Worm (Caenorhabditis elegans) whole organism, L4 larva: ENCODE measurements around the gene R09A8.5.
A peak's percentile ranks its signal among the peaks of the same experiment; 100 is the strongest.

Experiments
- F10B5.3 ChIP-seq: sonication (generic microtip); optimal IDR thresholded peaks from 2 replicates; lab custom pipeline; 2016; ENCODE audit warnings: mild to moderate bottlenecking, missing genetic modification characterization, missing compliant biosample characterization
- F26F4.8 ChIP-seq: fragments of 200-800 bp; sonication (Bioruptor generic); conservative IDR thresholded peaks from 2 replicates; pipeline ENCODE4 v1.3.6; 2022; ENCODE audit warnings: missing genetic modification characterization, missing compliant biosample characterization
- F37D6.2 ChIP-seq: sonication (generic microtip); optimal IDR thresholded peaks from 2 replicates; lab custom pipeline; 2016; ENCODE audit warnings: mild to moderate bottlenecking, missing genetic modification characterization, missing compliant biosample characterization
- R02D3.7 ChIP-seq: fragments of 150-350 bp; sonication (generic microtip); optimal IDR thresholded peaks from 3 replicates; lab custom pipeline; 2014; ENCODE audit warnings: missing biosample characterization, missing genetic modification characterization
- T26A8.4 ChIP-seq: fragments of 200-800 bp; sonication (Bioruptor generic); IDR thresholded peaks from 2 replicates; pipeline ENCODE4 v1.3.6; 2022; ENCODE audit warnings: missing genetic modification characterization, missing compliant biosample characterization
- Y105C5A.15 ChIP-seq: fragments of 200-800 bp; sonication (Bioruptor generic); IDR thresholded peaks from 2 replicates; pipeline ENCODE4 v1.3.6; 2022; ENCODE audit warnings: missing genetic modification characterization, missing compliant biosample characterization
- Y48G9A.11 ChIP-seq: fragments of 200-800 bp; sonication (Bioruptor generic); IDR thresholded peaks from 2 replicates; pipeline ENCODE4 v1.3.6; 2022; ENCODE audit warnings: missing genetic modification reagents, missing genetic modification characterization, missing compliant biosample characterization
- Y5F2A.4 ChIP-seq: fragments of 200-800 bp; sonication (Bioruptor generic); optimal IDR thresholded peaks from 2 replicates; lab custom pipeline; 2018; ENCODE audit warnings: mild to moderate bottlenecking, missing genetic modification characterization, missing compliant biosample characterization
- ZK337.2 ChIP-seq: fragments of 200-800 bp; sonication (Bioruptor generic); IDR thresholded peaks from 2 replicates; pipeline ENCODE4 v1.3.6; 2022; ENCODE audit warnings: missing genetic modification reagents, missing genetic modification characterization, missing compliant biosample characterization
- aha-1 ChIP-seq: fragments of 150-350 bp; peaks from one replicate; lab custom pipeline; 2014; ENCODE audit warnings: missing biosample characterization, missing genetic modification characterization
- ama-1 ChIP-seq: fragments of 150-350 bp; optimal IDR thresholded peaks from 2 replicates; lab custom pipeline; 2014; ENCODE audit warnings: inconsistent platforms, mixed read lengths
- attf-4 ChIP-seq: sonication (generic microtip); optimal IDR thresholded peaks from 3 replicates; lab custom pipeline; 2017; ENCODE audit warnings: missing biosample characterization, missing genetic modification characterization
- ceh-28 ChIP-seq: fragments of 150-350 bp; optimal IDR thresholded peaks from 2 replicates; lab custom pipeline; 2014; ENCODE audit warnings: missing biosample characterization, missing genetic modification reagents, missing genetic modification characterization
- ceh-44 ChIP-seq: fragments of 200-800 bp; sonication (Bioruptor generic); IDR thresholded peaks from 2 replicates; pipeline ENCODE4 v1.3.6; 2022; ENCODE audit warnings: missing genetic modification reagents, missing genetic modification characterization, missing compliant biosample characterization
- ceh-82 ChIP-seq: sonication (generic microtip); optimal IDR thresholded peaks from 2 replicates; lab custom pipeline; 2017; ENCODE audit warnings: missing biosample characterization, missing genetic modification characterization
- ctbp-1 ChIP-seq: fragments of 200-800 bp; sonication (Bioruptor generic); IDR thresholded peaks from 2 replicates; pipeline ENCODE4 v1.3.6; 2022; ENCODE audit warnings: missing genetic modification reagents, missing genetic modification characterization, missing compliant biosample characterization
- daf-16 ChIP-seq, 3 experiments: sonication (generic microtip); optimal IDR thresholded peaks; 2 replicates each; lab custom pipeline; 2016 to 2017; ENCODE audit warnings: missing genetic modification characterization in 3 of 3, missing genetic modification reagents in 3 of 3, mild to moderate bottlenecking in 2 of 3, missing compliant biosample characterization in 2 of 3, missing biosample characterization in 1 of 3, moderate library complexity in 1 of 3
- daf-8 ChIP-seq: fragments of 200-800 bp; sonication (Bioruptor generic); IDR thresholded peaks from 2 replicates; pipeline ENCODE4 v1.3.6; 2022; ENCODE audit warnings: missing genetic modification characterization, missing compliant biosample characterization
- dmd-6 ChIP-seq: fragments of 200-800 bp; sonication (Bioruptor generic); IDR thresholded peaks from 2 replicates; pipeline ENCODE4 v1.3.6; 2022; ENCODE audit warnings: missing genetic modification reagents, missing genetic modification characterization, missing compliant biosample characterization
- dmd-8 ChIP-seq: fragments of 200-800 bp; sonication (Bioruptor generic); IDR thresholded peaks from 2 replicates; pipeline ENCODE4 v1.3.6; 2022; ENCODE audit warnings: missing genetic modification characterization, missing compliant biosample characterization
- duxl-1 ChIP-seq: sonication (generic microtip); optimal IDR thresholded peaks from 2 replicates; lab custom pipeline; 2016; ENCODE audit warnings: mild to moderate bottlenecking, missing genetic modification characterization, moderate library complexity, missing compliant biosample characterization; ENCODE audit not compliant: poor library complexity
- egl-27 ChIP-seq: sonication (generic microtip); optimal IDR thresholded peaks from 3 replicates; lab custom pipeline; 2017; ENCODE audit warnings: missing biosample characterization, missing genetic modification reagents, missing genetic modification characterization
- fkh-10 ChIP-seq: fragments of 150-350 bp; optimal IDR thresholded peaks from 2 replicates; lab custom pipeline; 2014; ENCODE audit warnings: missing biosample characterization, missing genetic modification reagents, missing genetic modification characterization
- gei-8 ChIP-seq: fragments of 200-800 bp; sonication (Bioruptor generic); optimal IDR thresholded peaks from 2 replicates; lab custom pipeline; 2018; ENCODE audit warnings: mild to moderate bottlenecking, missing genetic modification characterization, missing compliant biosample characterization
- hmg-1.1 ChIP-seq: fragments of 200-800 bp; sonication (Bioruptor generic); IDR thresholded peaks from 2 replicates; pipeline ENCODE4 v1.3.6; 2022; ENCODE audit warnings: missing genetic modification reagents, missing genetic modification characterization, missing compliant biosample characterization
- lim-7 ChIP-seq: fragments of 200-800 bp; sonication (Bioruptor generic); IDR thresholded peaks from 2 replicates; pipeline ENCODE4 v1.3.6; 2022; ENCODE audit warnings: missing genetic modification characterization, missing compliant biosample characterization
- lin-15B ChIP-seq: fragments of 150-350 bp; sonication (generic microtip); optimal IDR thresholded peaks from 3 replicates; lab custom pipeline; 2014; ENCODE audit warnings: missing biosample characterization, missing genetic modification characterization
- lin-38 ChIP-seq: fragments of 200-800 bp; sonication (Bioruptor generic); IDR thresholded peaks from 2 replicates; pipeline ENCODE4 v1.3.6; 2022; ENCODE audit warnings: missing genetic modification reagents, missing genetic modification characterization, missing compliant biosample characterization
- lin-39 ChIP-seq: fragments of 150-350 bp; optimal IDR thresholded peaks from 2 replicates; lab custom pipeline; 2014; ENCODE audit warnings: missing biosample characterization, missing genetic modification reagents, missing genetic modification characterization
- lir-3 ChIP-seq: sonication (generic microtip); optimal IDR thresholded peaks from 2 replicates; lab custom pipeline; 2016; ENCODE audit warnings: mild to moderate bottlenecking, missing genetic modification characterization, missing compliant biosample characterization
- lsy-2 ChIP-seq, 2 experiments: fragments of 150-350 bp in 1 of 2; sonication (generic microtip) in 1 of 2; optimal IDR thresholded peaks; 2 replicates each; lab custom pipeline; 2014 to 2017; ENCODE audit warnings: missing biosample characterization in 2 of 2, missing genetic modification characterization in 2 of 2
- mdl-1 ChIP-seq, 2 experiments: fragments of 150-350 bp in 1 of 2; sonication (generic microtip) in 1 of 2; optimal IDR thresholded peaks; 2 replicates each; lab custom pipeline; 2014 to 2017; ENCODE audit warnings: missing biosample characterization in 2 of 2, missing genetic modification characterization in 2 of 2
- mxl-3 ChIP-seq: fragments of 200-800 bp; sonication (Bioruptor generic); optimal IDR thresholded peaks from 2 replicates; lab custom pipeline; 2018; ENCODE audit warnings: mild to moderate bottlenecking, missing genetic modification characterization, missing compliant biosample characterization
- nhr-111 ChIP-seq: fragments of 200-800 bp; sonication (Bioruptor generic); optimal IDR thresholded peaks from 2 replicates; lab custom pipeline; 2018; ENCODE audit warnings: mild to moderate bottlenecking, missing genetic modification characterization, missing compliant biosample characterization
- nhr-237 ChIP-seq: sonication (generic microtip); optimal IDR thresholded peaks from 2 replicates; lab custom pipeline; 2017; ENCODE audit warnings: missing biosample characterization, missing genetic modification characterization
- nhr-28 ChIP-seq: fragments of 150-350 bp; optimal IDR thresholded peaks from 2 replicates; lab custom pipeline; 2014; ENCODE audit warnings: missing biosample characterization, missing genetic modification characterization
- nhr-48 ChIP-seq: sonication (generic microtip); optimal IDR thresholded peaks from 2 replicates; lab custom pipeline; 2016; ENCODE audit warnings: mild to moderate bottlenecking, missing genetic modification characterization, missing compliant biosample characterization
- nhr-76 ChIP-seq: fragments of 150-350 bp; optimal IDR thresholded peaks from 2 replicates; lab custom pipeline; 2014; ENCODE audit warnings: missing biosample characterization, missing genetic modification characterization
- nhr-77 ChIP-seq: fragments of 150-350 bp; optimal IDR thresholded peaks from 2 replicates; lab custom pipeline; 2014; ENCODE audit warnings: missing biosample characterization, missing genetic modification characterization
- rbr-2 ChIP-seq: sonication (generic microtip); optimal IDR thresholded peaks from 2 replicates; lab custom pipeline; 2016; ENCODE audit warnings: missing genotype, missing genetic modification characterization, missing compliant biosample characterization
- set-16 ChIP-seq: fragments of 200-800 bp; sonication (Bioruptor generic); IDR thresholded peaks from 2 replicates; pipeline ENCODE4 v1.3.6; 2022; ENCODE audit warnings: missing genetic modification reagents, missing genetic modification characterization, missing compliant biosample characterization
- snpc-1.2 ChIP-seq: fragments of 200-800 bp; sonication (Bioruptor generic); IDR thresholded peaks from 2 replicates; pipeline ENCODE4 v1.3.6; 2022; ENCODE audit warnings: missing genetic modification reagents, missing genetic modification characterization, missing compliant biosample characterization
- snpc-4 ChIP-seq: fragments of 150-350 bp; optimal IDR thresholded peaks from 2 replicates; lab custom pipeline; 2014; ENCODE audit warnings: missing biosample characterization, missing genetic modification characterization
- spr-3 ChIP-seq: fragments of 200-800 bp; sonication (Bioruptor generic); optimal IDR thresholded peaks from 2 replicates; lab custom pipeline; 2018; ENCODE audit warnings: mild to moderate bottlenecking, missing genetic modification characterization, missing compliant biosample characterization
- tag-97 ChIP-seq: fragments of 200-800 bp; sonication (Bioruptor generic); IDR thresholded peaks from 2 replicates; pipeline ENCODE4 v1.3.6; 2022; ENCODE audit warnings: missing genetic modification characterization, missing compliant biosample characterization
- tra-1 ChIP-seq: fragments of 200-800 bp; sonication (Bioruptor generic); IDR thresholded peaks from 2 replicates; pipeline ENCODE4 v1.3.6; 2022; ENCODE audit warnings: missing genetic modification reagents, missing genetic modification characterization, missing compliant biosample characterization
- unc-39 ChIP-seq: sonication (generic microtip); optimal IDR thresholded peaks from 2 replicates; lab custom pipeline; 2017; ENCODE audit warnings: missing biosample characterization, missing genetic modification characterization
- unc-62 ChIP-seq, 3 experiments: fragments of 150-350 bp in 1 of 3; sonication (generic microtip); optimal IDR thresholded peaks in 2 of 3; peaks in 1 of 3; 1 replicate in 1 of 3; 2 replicates in 2 of 3; lab custom pipeline; 2014 to 2017; ENCODE audit warnings: missing biosample characterization in 3 of 3, missing genetic modification characterization in 3 of 3, missing genetic modification reagents in 3 of 3, missing genotype in 1 of 3
- vab-7 ChIP-seq: fragments of 200-800 bp; sonication (Bioruptor generic); IDR thresholded peaks from 2 replicates; pipeline ENCODE4 v1.3.6; 2022; ENCODE audit warnings: missing genetic modification reagents, missing genetic modification characterization, missing compliant biosample characterization
- zag-1 ChIP-seq: fragments of 150-350 bp; optimal IDR thresholded peaks from 2 replicates; lab custom pipeline; 2014; ENCODE audit warnings: missing biosample characterization, missing genetic modification characterization
- zip-2 ChIP-seq: fragments of 150-350 bp; optimal IDR thresholded peaks from 2 replicates; lab custom pipeline; 2014; ENCODE audit warnings: missing biosample characterization, missing genetic modification characterization
- ztf-11 ChIP-seq: fragments of 150-350 bp; optimal IDR thresholded peaks from 2 replicates; lab custom pipeline; 2014; ENCODE audit warnings: missing biosample characterization, missing genetic modification characterization

The R09A8.5 gene

ce11 chrX:12670385-12670784, 30.0 kb upstream of the R09A8.5 start (continued):
- TF ChIP-seq lin-39, result no peak
- no peak for TF ChIP-seq unc-39
- TF ChIP-seq zag-1 (tag; lab: Kevin White, UChicago), result no peak
- TF ChIP-seq nhr-237, result no peak
- TF ChIP-seq daf-16 (GFP tag; optimal IDR thresholded peaks at IDR 0.05; lab: Kevin White, UChicago), result peak in 1 of 2 experiments; percentile 30
- peak; percentile 56 for TF ChIP-seq daf-16 (tag; optimal IDR thresholded peaks at IDR 0.05; lab: Kevin White, UChicago)
- TF ChIP-seq hmg-1.1 (GFP tag; lab: Robert Waterston, UW), result peak; percentile 81
- peak; percentile 46 for TF ChIP-seq F37D6.2 (tag; lab: Kevin White, UChicago)
- peak; percentile 29 to 79 for TF ChIP-seq mdl-1 (tag; optimal IDR thresholded peaks at IDR 0.05; lab: Kevin White, UChicago)
- TF ChIP-seq F26F4.8 (GFP tag; lab: Robert Waterston, UW), result no peak
- peak; percentile 44 for TF ChIP-seq egl-27 (tag; lab: Kevin White, UChicago)
- TF ChIP-seq snpc-1.2 (GFP tag; lab: Robert Waterston, UW), result no peak
- no peak for TF ChIP-seq daf-8 (GFP tag; lab: Robert Waterston, UW)
- TF ChIP-seq nhr-28 (tag; lab: Kevin White, UChicago), result peak; percentile 90
- no peak for TF ChIP-seq attf-4
- TF ChIP-seq Y105C5A.15 (GFP tag; lab: Robert Waterston, UW), result no peak
- TF ChIP-seq duxl-1 (tag; lab: Kevin White, UChicago), result peak; percentile 38
- TF ChIP-seq gei-8 (GFP tag; lab: Kevin White, UChicago), result no peak
- TF ChIP-seq tra-1 (GFP tag; lab: Robert Waterston, UW), result no peak
- TF ChIP-seq lsy-2 (tag; optimal IDR thresholded peaks at IDR 0.05; lab: Kevin White, UChicago), result peak; percentile 77 to 81
- no peak for TF ChIP-seq Y5F2A.4 (GFP tag; lab: Kevin White, UChicago)
- peak; percentile 88 for TF ChIP-seq rbr-2 (tag; lab: Kevin White, UChicago)
- no peak for TF ChIP-seq T26A8.4
- no peak for TF ChIP-seq ZK337.2
- no peak for TF ChIP-seq tag-97 (GFP tag; lab: Robert Waterston, UW)
- TF ChIP-seq spr-3 (GFP tag; lab: Kevin White, UChicago), result no peak
- TF ChIP-seq dmd-8 (GFP tag; lab: Robert Waterston, UW), result no peak
- peak in 1 of 2 experiments; percentile 99 for TF ChIP-seq unc-62 (GFP tag; optimal IDR thresholded peaks at IDR 0.05 in 1 of 2; lab: Kevin White, UChicago)
- TF ChIP-seq unc-62 (tag; optimal IDR thresholded peaks at IDR 0.05; lab: Kevin White, UChicago), result no peak
- no peak for TF ChIP-seq Y48G9A.11 (GFP tag; lab: Robert Waterston, UW)
- no peak for TF ChIP-seq ceh-44 (GFP tag; lab: Robert Waterston, UW)
- TF ChIP-seq ctbp-1 (GFP tag; lab: Robert Waterston, UW), result peak; percentile 84
- no peak for TF ChIP-seq lim-7
- no peak for TF ChIP-seq nhr-76 (tag; lab: Kevin White, UChicago)
- TF ChIP-seq lin-15B (tag; lab: Kevin White, UChicago), result no peak
- peak; percentile 64 for TF ChIP-seq mxl-3 (GFP tag; lab: Kevin White, UChicago)
- TF ChIP-seq set-16 (GFP tag; lab: Robert Waterston, UW), result peak; percentile 21; the same call in 1 of the 2 replicates
- no peak for TF ChIP-seq vab-7 (GFP tag; lab: Robert Waterston, UW)
- TF ChIP-seq ceh-82 (tag; lab: Kevin White, UChicago), result no peak
- TF ChIP-seq nhr-111 (GFP tag; lab: Kevin White, UChicago), result no peak
- peak; percentile 48 for TF ChIP-seq aha-1 (tag; lab: Kevin White, UChicago)
- TF ChIP-seq F10B5.3 (tag; lab: Kevin White, UChicago), result no peak
- TF ChIP-seq lin-38 (GFP tag; lab: Robert Waterston, UW), result peak; percentile 20; the same call in 1 of the 2 replicates
- peak; percentile 40 for TF ChIP-seq ceh-28 (tag; lab: Kevin White, UChicago)
- no peak for TF ChIP-seq snpc-4
- no peak for TF ChIP-seq ama-1 (lab: Kevin White, UChicago)
- no peak for TF ChIP-seq lir-3
- peak; percentile 68 for TF ChIP-seq dmd-6 (GFP tag; lab: Robert Waterston, UW)
- no peak for TF ChIP-seq ztf-11 (tag; lab: Kevin White, UChicago)
- no peak for TF ChIP-seq zip-2 (tag; lab: Kevin White, UChicago)
- TF ChIP-seq R02D3.7, result peak; percentile 13
- TF ChIP-seq fkh-10 (GFP tag; lab: Kevin White, UChicago), result peak; percentile 87
- peak; percentile 54 for TF ChIP-seq nhr-48 (tag; lab: Kevin White, UChicago)
- peak; percentile 15 for TF ChIP-seq nhr-77 (tag; lab: Kevin White, UChicago)
